Fruit fly (Drosophila melanogaster): ENCODE measurements around the gene qless.

qless gene

DNA sequence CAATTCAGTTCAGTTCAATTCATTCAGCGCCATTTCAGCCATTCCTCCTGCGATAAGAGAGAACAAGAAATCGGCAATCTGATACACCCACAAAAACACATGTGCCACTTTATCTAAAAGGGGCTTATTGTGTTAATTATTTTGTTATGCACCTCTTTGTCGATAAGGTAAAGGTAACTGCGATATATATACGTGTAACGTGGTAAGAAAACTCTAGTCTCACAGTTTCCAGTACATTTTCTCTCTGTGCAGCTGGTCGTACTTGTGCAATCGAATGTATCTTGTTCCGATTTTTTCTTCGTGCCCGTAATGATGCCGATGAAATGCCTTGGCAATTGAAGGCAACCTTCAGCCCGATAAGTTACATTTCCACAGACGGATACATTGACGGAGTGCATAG lies 35.1 kb upstream of the qless start (continued):
- no peak for TF ChIP-seq CG4318 (GFP tag; optimal IDR thresholded peaks at IDR 0.05)
- TF ChIP-seq Hr4 (GFP tag; optimal IDR thresholded peaks at IDR 0.05) = peak; percentile 33
- peak; percentile 28; the same call in 1 of the 2 replicates for TF ChIP-seq CG15336 (GFP tag; IDR thresholded peaks at IDR 0.05)
- no peak for TF ChIP-seq spab (GFP tag; optimal IDR thresholded peaks at IDR 0.05)
- TF ChIP-seq Sox102F (GFP tag; optimal IDR thresholded peaks at IDR 0.05) = peak; percentile 27
- peak; percentile 22 for TF ChIP-seq lz (GFP tag; optimal IDR thresholded peaks at IDR 0.05)
- peak; percentile 31 for TF ChIP-seq OdsH (GFP tag; optimal IDR thresholded peaks at IDR 0.05)
- TF ChIP-seq acj6 (GFP tag; optimal IDR thresholded peaks at IDR 0.05) = peak; percentile 38
- TF ChIP-seq vri (GFP tag; optimal IDR thresholded peaks at IDR 0.05) = no peak
- peak; percentile 36 for TF ChIP-seq Eip75B (GFP tag; optimal IDR thresholded peaks at IDR 0.05)
- TF ChIP-seq cyc (GFP tag; optimal IDR thresholded peaks at IDR 0.05) = peak; percentile 15
- no peak for TF ChIP-seq CG9139 (GFP tag; optimal IDR thresholded peaks at IDR 0.05)
- peak; percentile 70 for TF ChIP-seq svp (GFP tag)
- peak; percentile 42 for TF ChIP-seq esn (GFP tag; optimal IDR thresholded peaks at IDR 0.05)
- peak; percentile 15 for TF ChIP-seq CG10669 (GFP tag; optimal IDR thresholded peaks at IDR 0.05)
- TF ChIP-seq fkh (GFP tag; optimal IDR thresholded peaks at IDR 0.05) = no peak

DNA sequence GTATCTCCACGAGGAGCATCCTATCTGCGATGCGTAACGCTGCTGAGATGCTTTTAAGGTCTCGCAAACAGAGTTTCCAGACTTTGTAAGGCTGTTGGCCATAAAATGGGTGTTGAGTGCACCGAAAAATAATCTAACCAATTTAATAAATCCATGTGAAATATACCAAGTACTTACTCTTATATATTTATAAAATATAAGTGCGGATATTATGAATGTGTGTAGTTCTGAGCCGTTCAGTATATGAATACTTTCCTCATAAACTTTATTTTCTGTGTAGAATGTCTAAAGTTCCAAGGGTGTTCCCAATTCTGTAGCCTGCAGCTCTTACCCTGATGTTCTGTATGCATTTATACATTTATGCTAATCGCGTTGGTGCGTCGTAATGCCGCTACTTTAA lies 33.4 kb upstream of the qless start:
- TF ChIP-seq CG32006 (GFP tag; optimal IDR thresholded peaks at IDR 0.05) = peak; percentile 10
- TF ChIP-seq Sox15 (GFP tag; optimal IDR thresholded peaks at IDR 0.05) = no peak
- TF ChIP-seq spab (GFP tag; optimal IDR thresholded peaks at IDR 0.05) = peak; percentile 15
- no peak for TF ChIP-seq CG6276 (GFP tag; optimal IDR thresholded peaks at IDR 0.05)
- TF ChIP-seq CG3032 (tag; optimal IDR thresholded peaks at IDR 0.05) = peak; percentile 37
- TF ChIP-seq CG15336 (GFP tag; IDR thresholded peaks at IDR 0.05) = 0 out of 2 replicates have a peak, but pooled peaks have one; percentile 24
- no peak for TF ChIP-seq topi (GFP tag; optimal IDR thresholded peaks at IDR 0.05)
- peak; percentile 20 for TF ChIP-seq Met (GFP tag; optimal IDR thresholded peaks at IDR 0.05)
- no peak for TF ChIP-seq CG9139 (GFP tag; optimal IDR thresholded peaks at IDR 0.05)
- TF ChIP-seq ss (GFP tag; optimal IDR thresholded peaks at IDR 0.05) = peak; percentile 12 to 16
- TF ChIP-seq CG8119 (GFP tag; IDR thresholded peaks at IDR 0.05) = peak; percentile 32; the same call in 1 of the 3 replicates
- TF ChIP-seq CG11294 (GFP tag; IDR thresholded peaks at IDR 0.05) = no peak
- TF ChIP-seq CG10631 (GFP tag; optimal IDR thresholded peaks at IDR 0.05) = peak; percentile 28
- no peak for TF ChIP-seq cyc (GFP tag; optimal IDR thresholded peaks at IDR 0.05)
- peak; percentile 28 for TF ChIP-seq CG10669 (GFP tag; optimal IDR thresholded peaks at IDR 0.05)
- TF ChIP-seq acj6 (GFP tag; optimal IDR thresholded peaks at IDR 0.05) = peak; percentile 22
- no peak for TF ChIP-seq CG7368 (GFP tag; optimal IDR thresholded peaks at IDR 0.05)
- no peak for TF ChIP-seq Eip93F (GFP tag; optimal IDR thresholded peaks at IDR 0.05)
- TF ChIP-seq vri (GFP tag; optimal IDR thresholded peaks at IDR 0.05) = no peak
- TF ChIP-seq OdsH (GFP tag; optimal IDR thresholded peaks at IDR 0.05) = peak; percentile 14
- no peak for TF ChIP-seq Hr38 (GFP tag; optimal IDR thresholded peaks at IDR 0.05)
- TF ChIP-seq Sox102F (GFP tag; optimal IDR thresholded peaks at IDR 0.05) = no peak
- TF ChIP-seq CG3919 (GFP tag; optimal IDR thresholded peaks at IDR 0.05) = peak; percentile 10
- peak; percentile 35 for TF ChIP-seq Ets96B (tag; optimal IDR thresholded peaks at IDR 0.05)
- peak; percentile 76 for TF ChIP-seq dsx (GFP tag; optimal IDR thresholded peaks at IDR 0.05; ENCODE audit: poor library complexity, severe bottlenecking)
- no peak for TF ChIP-seq fd85E (GFP tag; optimal IDR thresholded peaks at IDR 0.05)
- TF ChIP-seq net (GFP tag; optimal IDR thresholded peaks at IDR 0.05) = no peak
- TF ChIP-seq CG6808 (GFP tag; optimal IDR thresholded peaks at IDR 0.05) = peak; percentile 11
- peak; percentile 72 for TF ChIP-seq Eip78C (GFP tag)
- no peak for TF ChIP-seq dac (GFP tag; optimal IDR thresholded peaks at IDR 0.05)

DNA sequence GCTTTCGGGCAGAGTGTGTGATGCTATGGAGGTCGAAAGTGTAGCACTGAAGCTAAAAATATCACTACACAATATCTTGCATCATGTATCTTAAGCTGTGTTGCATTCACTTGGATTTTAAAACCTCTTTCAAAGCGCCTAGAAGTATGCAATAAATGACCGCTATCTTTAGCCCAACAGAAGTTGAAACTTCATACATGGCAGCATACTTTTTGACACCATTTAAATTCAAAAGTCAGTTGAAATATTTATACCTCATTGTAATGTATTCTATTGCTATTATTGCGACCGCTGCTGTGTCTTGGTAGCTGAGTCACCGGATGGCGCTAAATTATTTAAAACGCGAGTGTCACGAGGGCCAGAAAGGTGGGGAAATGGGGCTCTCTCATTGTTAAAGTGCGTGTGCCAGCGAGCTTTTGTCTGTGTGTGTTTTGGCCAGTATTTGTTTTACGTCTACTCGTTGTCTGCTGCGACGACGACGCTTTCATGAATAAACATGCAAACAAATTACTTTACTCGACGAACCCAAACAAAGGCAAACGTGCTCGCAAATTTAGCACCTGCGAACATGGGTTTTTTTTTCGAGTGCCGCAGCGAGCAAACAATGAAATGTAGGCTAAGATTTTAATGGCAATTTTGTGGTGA lies 18.5 kb upstream of the qless start:
- TF ChIP-seq Lpt (GFP tag; optimal IDR thresholded peaks at IDR 0.05) (no peak), CG7368 (GFP tag; optimal IDR thresholded peaks at IDR 0.05) (no peak), vri (GFP tag; optimal IDR thresholded peaks at IDR 0.05) (no peak), Smox (GFP tag; optimal IDR thresholded peaks at IDR 0.05) (no peak), Sox14 (GFP tag; optimal IDR thresholded peaks at IDR 0.05) (no peak), CG8119 (GFP tag; IDR thresholded peaks at IDR 0.05) (0 out of 3 replicates have a peak, but pooled peaks have one; percentile 19), fd85E (GFP tag; optimal IDR thresholded peaks at IDR 0.05) (no peak), CG16779 (tag; optimal IDR thresholded peaks at IDR 0.05) (no peak), topi (GFP tag; optimal IDR thresholded peaks at IDR 0.05) (no peak), dac (GFP tag; optimal IDR thresholded peaks at IDR 0.05) (no peak), pdm3 (GFP tag; optimal IDR thresholded peaks at IDR 0.05) (no peak), CG8319 (GFP tag; optimal IDR thresholded peaks at IDR 0.05) (no peak), Blimp-1 (GFP tag; optimal IDR thresholded peaks at IDR 0.05) (no peak), fd59A (GFP tag; optimal IDR thresholded peaks at IDR 0.05) (no peak), CG34406 (GFP tag; optimal IDR thresholded peaks at IDR 0.05) (no peak), fkh (GFP tag; optimal IDR thresholded peaks at IDR 0.05) (peak; percentile 75), CG6808 (GFP tag; optimal IDR thresholded peaks at IDR 0.05) (no peak), salr (GFP tag; optimal IDR thresholded peaks at IDR 0.05) (no peak), CG11294 (GFP tag; IDR thresholded peaks at IDR 0.05) (no peak)
